Worm (Caenorhabditis elegans): ENCODE measurements around the gene tag-325.

ce11 chrIII:4767869-4768645 lies 28.6 kb upstream of the tag-325 start:
- no peak for TF ChIP-seq aly-1 (tag; optimal IDR thresholded peaks at IDR 0.05)
- TF ChIP-seq hnd-1 (tag; optimal IDR thresholded peaks at IDR 0.05) = no peak
- TF ChIP-seq flt-1 (GFP tag; IDR thresholded peaks at IDR 0.05) = no peak
- no peak for TF ChIP-seq B0310.2 (tag; optimal IDR thresholded peaks at IDR 0.05)
- no peak for TF ChIP-seq F13C5.2 (tag; optimal IDR thresholded peaks at IDR 0.05)
- no peak for TF ChIP-seq ama-1 (optimal IDR thresholded peaks at IDR 0.05)
- no peak for TF ChIP-seq tra-4 (tag; optimal IDR thresholded peaks at IDR 0.05)
- TF ChIP-seq hmbx-1 (tag; optimal IDR thresholded peaks at IDR 0.05) = no peak
- TF ChIP-seq ceh-36 (tag; optimal IDR thresholded peaks at IDR 0.05) = no peak
- no peak for TF ChIP-seq ets-7 (tag; optimal IDR thresholded peaks at IDR 0.05)
- no peak for TF ChIP-seq tbx-11 (GFP tag; IDR thresholded peaks at IDR 0.05)

Data from whole organism, early embryonic.